Fruit fly (Drosophila melanogaster) whole organism, wandering third instar larva: ENCODE data around the gene PrBP.

ENCODE experiments used
- OdsH ChIP-seq: fragments of 200-800 bp; sonication (Bioruptor generic); optimal IDR thresholded peaks from 2 replicates; lab custom pipeline; 2016; ENCODE audit warnings: missing biosample characterization, mild to moderate bottlenecking, missing genetic modification characterization
- Sp1 ChIP-seq: fragments of 200-800 bp; sonication (Bioruptor generic); optimal IDR thresholded peaks from 3 replicates; lab custom pipeline; 2019; ENCODE audit warnings: missing biosample characterization, mild to moderate bottlenecking, missing genetic modification characterization, moderate library complexity
- br ChIP-seq: fragments of 200-800 bp; sonication (Bioruptor generic); optimal IDR thresholded peaks from 2 replicates; lab custom pipeline; 2016; ENCODE audit warnings: missing biosample characterization, missing genetic modification characterization
- fru ChIP-seq: fragments of 200-800 bp; sonication (Bioruptor generic); optimal IDR thresholded peaks from 3 replicates; lab custom pipeline; 2016; ENCODE audit warnings: missing biosample characterization, mild to moderate bottlenecking, missing genetic modification characterization
- jim ChIP-seq: fragments of 175-275, 200-325 bp; sonication (Bioruptor generic); optimal IDR thresholded peaks from 2 replicates; lab custom pipeline; 2016; ENCODE audit warnings: missing biosample characterization, mild to moderate bottlenecking, missing genetic modification characterization
- psq ChIP-seq: fragments of 200-800 bp; sonication (Bioruptor generic); optimal IDR thresholded peaks from 3 replicates; lab custom pipeline; 2017; ENCODE audit warnings: missing biosample characterization, mild to moderate bottlenecking, missing genetic modification characterization, moderate library complexity

dm6 chr2L:8685668-8686306 lies at the start of gene PrBP, which contains the start of gene Trs23:
- TF ChIP-seq fru (GFP tag; lab: Kevin White, UChicago): no peak
- no peak for TF ChIP-seq Sp1 (GFP tag; lab: Kevin White, UChicago)
- no peak for TF ChIP-seq psq (GFP tag; lab: Kevin White, UChicago)
- no peak for TF ChIP-seq br
- no peak for TF ChIP-seq jim (GFP tag; lab: Kevin White, UChicago)
- no peak for TF ChIP-seq OdsH
